Worm (Caenorhabditis elegans) whole organism, young adult: ENCODE results near the gene hsb-1.

Source experiments
- F10E7.11 ChIP-seq: sonication (generic microtip); optimal IDR thresholded peaks from 2 replicates; lab custom pipeline; 2017; ENCODE audit warnings: mild to moderate bottlenecking, missing genetic modification characterization, moderate library complexity, missing compliant biosample characterization
- F37B4.10 ChIP-seq: fragments of 200-800 bp; sonication (Bioruptor generic); IDR thresholded peaks from 2 replicates; pipeline ENCODE4 v1.3.6; 2022; ENCODE audit warnings: missing genetic modification characterization, missing compliant biosample characterization
- F39B2.1 ChIP-seq: fragments of 200-800 bp; sonication (Bioruptor generic); IDR thresholded peaks from 2 replicates; pipeline ENCODE4 v1.3.6; 2022; ENCODE audit warnings: missing genetic modification reagents, missing genetic modification characterization, missing compliant biosample characterization
- F52B5.7 ChIP-seq: sonication (generic microtip); optimal IDR thresholded peaks from 2 replicates; lab custom pipeline; 2016; ENCODE audit warnings: mild to moderate bottlenecking, missing genetic modification characterization, missing compliant biosample characterization
- F57C9.4 ChIP-seq: sonication (generic microtip); optimal IDR thresholded peaks from 2 replicates; lab custom pipeline; 2017; ENCODE audit warnings: mild to moderate bottlenecking, missing genetic modification characterization, missing compliant biosample characterization
- K11D2.4 ChIP-seq: fragments of 200-800 bp; sonication (Bioruptor generic); IDR thresholded peaks from 2 replicates; pipeline ENCODE4 v1.3.6; 2022; ENCODE audit warnings: missing genetic modification reagents, missing genetic modification characterization, missing compliant biosample characterization
- K12H6.12 ChIP-seq: fragments of 200-800 bp; sonication (Bioruptor generic); optimal IDR thresholded peaks from 2 replicates; lab custom pipeline; 2018; ENCODE audit warnings: mild to moderate bottlenecking, missing genetic modification characterization, missing compliant biosample characterization
- Y56A3A.18 ChIP-seq: fragments of 200-800 bp; sonication (Bioruptor generic); IDR thresholded peaks from 2 replicates; pipeline ENCODE4 v1.3.6; 2022; ENCODE audit warnings: missing genetic modification reagents, missing genetic modification characterization, missing compliant biosample characterization
- Y79H2A.3 ChIP-seq: fragments of 200-800 bp; sonication (Bioruptor generic); conservative IDR thresholded peaks from 2 replicates; pipeline ENCODE4 v1.3.6; 2022; ENCODE audit warnings: missing genetic modification reagents, missing genetic modification characterization, missing compliant biosample characterization
- Y95B8A.8 ChIP-seq: fragments of 200-800 bp; sonication (Bioruptor generic); IDR thresholded peaks from 2 replicates; pipeline ENCODE4 v1.3.6; 2022; ENCODE audit warnings: missing genetic modification reagents, missing genetic modification characterization, missing compliant biosample characterization
- attf-6 ChIP-seq: fragments of 200-800 bp; sonication (Bioruptor generic); IDR thresholded peaks from 2 replicates; pipeline ENCODE4 v1.3.6; 2022; ENCODE audit warnings: missing genetic modification reagents, missing genetic modification characterization, missing compliant biosample characterization
- bed-1 ChIP-seq: fragments of 200-800 bp; sonication (Bioruptor generic); IDR thresholded peaks from 2 replicates; pipeline ENCODE4 v1.3.6; 2022; ENCODE audit warnings: missing genetic modification reagents, missing genetic modification characterization, missing compliant biosample characterization
- ccch-3 ChIP-seq: fragments of 200-800 bp; sonication (Bioruptor generic); optimal IDR thresholded peaks from 2 replicates; lab custom pipeline; 2018; ENCODE audit warnings: mild to moderate bottlenecking, missing genetic modification characterization, missing compliant biosample characterization
- ceh-27 ChIP-seq: fragments of 200-800 bp; sonication (Bioruptor generic); optimal IDR thresholded peaks from 2 replicates; lab custom pipeline; 2018; ENCODE audit warnings: mild to moderate bottlenecking, missing genetic modification characterization, moderate library complexity, missing compliant biosample characterization
- chd-7 ChIP-seq: sonication (generic microtip); optimal IDR thresholded peaks from 2 replicates; lab custom pipeline; 2016; ENCODE audit warnings: mild to moderate bottlenecking, missing genetic modification characterization, moderate library complexity, missing compliant biosample characterization
- dox-1 ChIP-seq: fragments of 200-800 bp; sonication (Bioruptor generic); IDR thresholded peaks from 2 replicates; pipeline ENCODE4 v1.3.6; 2022; ENCODE audit warnings: missing genetic modification reagents, missing genetic modification characterization, missing compliant biosample characterization
- dpl-1 ChIP-seq: fragments of 150-350 bp; optimal IDR thresholded peaks from 2 replicates; lab custom pipeline; 2014; ENCODE audit warnings: missing biosample characterization, missing genetic modification reagents, missing genetic modification characterization
- efl-1 ChIP-seq: fragments of 150-350 bp; optimal IDR thresholded peaks from 2 replicates; lab custom pipeline; 2014; ENCODE audit warnings: missing biosample characterization, missing genetic modification reagents, missing genetic modification characterization
- ets-4 ChIP-seq: fragments of 200-800 bp; sonication (Bioruptor generic); optimal IDR thresholded peaks from 2 replicates; lab custom pipeline; 2018; ENCODE audit warnings: mild to moderate bottlenecking, missing genetic modification characterization, missing compliant biosample characterization
- fkh-3 ChIP-seq: sonication (generic microtip); optimal IDR thresholded peaks from 2 replicates; lab custom pipeline; 2016; ENCODE audit warnings: mild to moderate bottlenecking, missing genetic modification characterization, missing compliant biosample characterization
- gei-17 ChIP-seq: fragments of 200-800 bp; sonication (Bioruptor generic); optimal IDR thresholded peaks from 2 replicates; lab custom pipeline; 2018; ENCODE audit warnings: mild to moderate bottlenecking, missing genetic modification characterization, missing compliant biosample characterization
- hlh-12 ChIP-seq: sonication (generic microtip); optimal IDR thresholded peaks from 2 replicates; lab custom pipeline; 2016; ENCODE audit warnings: missing genetic modification characterization, missing compliant biosample characterization
- hmg-1.2 ChIP-seq: fragments of 200-800 bp; sonication (Bioruptor generic); IDR thresholded peaks from 2 replicates; pipeline ENCODE4 v1.3.6; 2022; ENCODE audit warnings: missing genetic modification reagents, missing genetic modification characterization, missing compliant biosample characterization
- hmg-20 ChIP-seq: fragments of 200-800 bp; sonication (Bioruptor generic); IDR thresholded peaks from 2 replicates; pipeline ENCODE4 v1.3.6; 2022; ENCODE audit warnings: missing genetic modification reagents, missing genetic modification characterization, missing compliant biosample characterization
- hrde-1 ChIP-seq: sonication (generic microtip); optimal IDR thresholded peaks from 2 replicates; lab custom pipeline; 2016; ENCODE audit warnings: missing genetic modification characterization, mild to moderate bottlenecking, missing compliant biosample characterization, moderate library complexity, missing genotype, missing genetic modification reagents, borderline replicate concordance
- let-526 ChIP-seq: fragments of 200-800 bp; sonication (Bioruptor generic); IDR thresholded peaks from 2 replicates; pipeline ENCODE4 v1.3.6; 2022; ENCODE audit warnings: missing genetic modification reagents, missing genetic modification characterization, missing compliant biosample characterization
- lin-26 ChIP-seq: fragments of 200-800 bp; sonication (Bioruptor generic); IDR thresholded peaks from 2 replicates; pipeline ENCODE4 v1.3.6; 2022; ENCODE audit warnings: missing genetic modification reagents, missing genetic modification characterization, missing compliant biosample characterization
- lsl-1 ChIP-seq: fragments of 200-800 bp; sonication (Bioruptor generic); optimal IDR thresholded peaks from 2 replicates; lab custom pipeline; 2018; ENCODE audit warnings: mild to moderate bottlenecking, missing genetic modification characterization, moderate library complexity, missing compliant biosample characterization
- madf-3 ChIP-seq: fragments of 200-800 bp; sonication (Bioruptor generic); IDR thresholded peaks from 2 replicates; pipeline ENCODE4 v1.3.6; 2022; ENCODE audit warnings: missing genetic modification reagents, missing genetic modification characterization, missing compliant biosample characterization
- mel-28 ChIP-seq: sonication (generic microtip); optimal IDR thresholded peaks from 2 replicates; lab custom pipeline; 2016; ENCODE audit warnings: borderline replicate concordance, mild to moderate bottlenecking, missing genetic modification characterization, missing compliant biosample characterization
- nfya-2 ChIP-seq: fragments of 200-800 bp; sonication (Bioruptor generic); IDR thresholded peaks from 2 replicates; pipeline ENCODE4 v1.3.6; 2022; ENCODE audit warnings: missing genetic modification reagents, missing genetic modification characterization, missing compliant biosample characterization
- pbrm-1 ChIP-seq: fragments of 200-800 bp; sonication (Bioruptor generic); IDR thresholded peaks from 2 replicates; pipeline ENCODE4 v1.3.6; 2022; ENCODE audit warnings: missing genetic modification reagents, missing genetic modification characterization, missing compliant biosample characterization
- rcor-1 ChIP-seq: fragments of 200-800 bp; sonication (Bioruptor generic); IDR thresholded peaks from 2 replicates; pipeline ENCODE4 v1.3.6; 2022; ENCODE audit warnings: missing genetic modification reagents, missing genetic modification characterization, missing compliant biosample characterization
- rec-8 ChIP-seq, 2 experiments: sonication (generic microtip); optimal IDR thresholded peaks; 2 replicates each; lab custom pipeline; 2016; ENCODE audit warnings: mild to moderate bottlenecking in 2 of 2, missing genetic modification characterization in 2 of 2, missing genetic modification reagents in 2 of 2, missing genotype in 2 of 2, missing biosample characterization in 1 of 2, missing compliant biosample characterization in 1 of 2, moderate library complexity in 1 of 2
- repo-1 ChIP-seq: sonication (generic microtip); optimal IDR thresholded peaks from 2 replicates; lab custom pipeline; 2017; ENCODE audit warnings: mild to moderate bottlenecking, missing genetic modification characterization, missing compliant biosample characterization
- sdz-38 ChIP-seq: sonication (generic microtip); optimal IDR thresholded peaks from 2 replicates; lab custom pipeline; 2016; ENCODE audit warnings: missing genotype, missing genetic modification characterization, missing compliant biosample characterization
- snpc-4 ChIP-seq, 5 experiments: fragments of 150-350 bp in 1 of 5; sonication (generic microtip) in 4 of 5; optimal IDR thresholded peaks; 2 replicates each; lab custom pipeline; 2014 to 2018; ENCODE audit warnings: missing genetic modification characterization in 5 of 5, missing biosample characterization in 3 of 5, antibody characterized with exemption in 2 of 5, mild to moderate bottlenecking in 2 of 5, missing compliant biosample characterization in 2 of 5, missing genotype in 2 of 5, moderate library complexity in 2 of 5, missing genetic modification reagents in 1 of 5
- tbx-9 ChIP-seq: sonication (generic microtip); optimal IDR thresholded peaks from 2 replicates; lab custom pipeline; 2016; ENCODE audit warnings: borderline replicate concordance, missing genetic modification characterization, inconsistent platforms, missing compliant biosample characterization
- unc-62 ChIP-seq: fragments of 150-350 bp; optimal IDR thresholded peaks from 2 replicates; lab custom pipeline; 2014; ENCODE audit warnings: missing biosample characterization, missing genetic modification reagents, missing genetic modification characterization
- xnd-1 ChIP-seq: sonication (generic microtip); optimal IDR thresholded peaks from 2 replicates; lab custom pipeline; 2016; ENCODE audit warnings: missing genotype, missing genetic modification reagents, missing genetic modification characterization, missing compliant biosample characterization
- zfh-2 ChIP-seq: fragments of 200-800 bp; sonication (Bioruptor generic); conservative IDR thresholded peaks from 2 replicates; pipeline ENCODE4 v1.3.6; 2022; ENCODE audit warnings: missing genetic modification reagents, missing genetic modification characterization, missing compliant biosample characterization
- ztf-26 ChIP-seq: sonication (generic microtip); optimal IDR thresholded peaks from 2 replicates; lab custom pipeline; 2017; ENCODE audit warnings: missing genetic modification characterization, missing compliant biosample characterization
- ztf-3 ChIP-seq: fragments of 200-800 bp; sonication (Bioruptor generic); optimal IDR thresholded peaks from 2 replicates; lab custom pipeline; 2018; ENCODE audit warnings: mild to moderate bottlenecking, missing genetic modification characterization, missing compliant biosample characterization
- ztf-6 ChIP-seq: fragments of 200-800 bp; sonication (Bioruptor generic); IDR thresholded peaks from 2 replicates; pipeline ENCODE4 v1.3.6; 2022; ENCODE audit warnings: missing genetic modification reagents, missing genetic modification characterization, missing compliant biosample characterization

The hsb-1 gene

ce11 chrIV:12585966-12586365 is 18.9 kb upstream of the hsb-1 start, which contains the start of gene K08E7.8:
TSS of gene K08E7.8 (minus strand) at chrIV:12586066.
- TF ChIP-seq lin-26 (GFP tag; lab: Robert Waterston, UW) (no peak), repo-1 (no peak), let-526 (GFP tag; lab: Robert Waterston, UW) (no peak), F52B5.7 (tag; lab: Kevin White, UChicago) (no peak), Y79H2A.3 (GFP tag; lab: Robert Waterston, UW) (no peak), hrde-1 (tag; lab: Kevin White, UChicago) (no peak), tbx-9 (tag; lab: Kevin White, UChicago) (no peak), dpl-1 (GFP tag; lab: Kevin White, UChicago) (no peak), lsl-1 (GFP tag; lab: Kevin White, UChicago) (no peak), rcor-1 (GFP tag; lab: Robert Waterston, UW) (no peak), sdz-38 (tag; lab: Kevin White, UChicago) (no peak), mel-28 (tag; lab: Kevin White, UChicago) (no peak), dox-1 (no peak), F57C9.4 (no peak), xnd-1 (tag; lab: Kevin White, UChicago) (no peak), ztf-26 (no peak)

- no peak for TF ChIP-seq F39B2.1 (GFP tag; lab: Robert Waterston, UW)
- TF ChIP-seq Y79H2A.3 (GFP tag; lab: Robert Waterston, UW): no peak
- TF ChIP-seq sdz-38 (tag; lab: Kevin White, UChicago): no peak
- no peak for TF ChIP-seq K11D2.4 (GFP tag; lab: Robert Waterston, UW)
- TF ChIP-seq rec-8 (tag; optimal IDR thresholded peaks at IDR 0.05; lab: Kevin White, UChicago): no peak
- peak; percentile 97 for TF ChIP-seq zfh-2 (GFP tag; lab: Robert Waterston, UW)
- TF ChIP-seq chd-7 (tag; lab: Kevin White, UChicago): no peak
- TF ChIP-seq hlh-12 (tag; lab: Kevin White, UChicago): no peak
- TF ChIP-seq K12H6.12 (tag; lab: Kevin White, UChicago): peak; percentile 79
- TF ChIP-seq fkh-3 (tag; lab: Kevin White, UChicago): no peak
- TF ChIP-seq F37B4.10 (GFP tag; lab: Robert Waterston, UW): no peak
- no peak for TF ChIP-seq pbrm-1
- TF ChIP-seq unc-62: no peak
- no peak for TF ChIP-seq ztf-3 (GFP tag; lab: Kevin White, UChicago)
- peak; percentile 17 for TF ChIP-seq ceh-27 (GFP tag; lab: Kevin White, UChicago)
- TF ChIP-seq gei-17 (GFP tag; lab: Kevin White, UChicago): no peak
- TF ChIP-seq Y56A3A.18 (GFP tag; lab: Robert Waterston, UW): no peak
- no peak for TF ChIP-seq dpl-1 (GFP tag; lab: Kevin White, UChicago)
- TF ChIP-seq dox-1: no peak
- TF ChIP-seq F10E7.11 (tag; lab: Kevin White, UChicago): no peak
- no peak for TF ChIP-seq hmg-20 (GFP tag; lab: Robert Waterston, UW)
- TF ChIP-seq ztf-6 (GFP tag; lab: Robert Waterston, UW): 0 out of 2 replicates have a peak, but pooled peaks have one; percentile 18
- no peak for TF ChIP-seq nfya-2 (GFP tag; lab: Robert Waterston, UW)
- TF ChIP-seq attf-6: no peak
- TF ChIP-seq hmg-1.2 (GFP tag; lab: Robert Waterston, UW): 0 out of 2 replicates have a peak, but pooled peaks have one; percentile 6
- no peak for TF ChIP-seq ets-4 (GFP tag; lab: Kevin White, UChicago)
- no peak for TF ChIP-seq Y95B8A.8 (GFP tag; lab: Robert Waterston, UW)
- no peak for TF ChIP-seq ccch-3 (GFP tag; lab: Kevin White, UChicago)
- no peak for TF ChIP-seq snpc-4 (GFP tag; optimal IDR thresholded peaks at IDR 0.05; lab: Kevin White, UChicago)
- TF ChIP-seq snpc-4 (tag; optimal IDR thresholded peaks at IDR 0.05; lab: Kevin White, UChicago): no peak
- TF ChIP-seq efl-1: no peak
- no peak for TF ChIP-seq bed-1
- TF ChIP-seq madf-3 (GFP tag; lab: Robert Waterston, UW): no peak
Measured at ce11 chrIV:12584146-12584545, 17.1 kb upstream of the hsb-1 start.
